Fruit fly (Drosophila melanogaster) whole organism, embryonic: Measurements from ENCODE around the gene CG9920.

Experiments used
- ATbp ChIP-seq: fragments of 200-800 bp; sonication (Bioruptor generic); optimal IDR thresholded peaks from 2 replicates; lab custom pipeline; 2017; ENCODE audit warnings: missing biosample characterization, mild to moderate bottlenecking, missing genetic modification characterization, missing genetic modification reagents
- CG10321 ChIP-seq: fragments of 200-800 bp; sonication (Bioruptor generic); IDR thresholded peaks from 2 replicates; pipeline ENCODE4 v1.3.6; 2022; ENCODE audit warnings: missing biosample characterization, missing genetic modification characterization
- CG10979 ChIP-seq: fragments of 200-800 bp; sonication (Bioruptor generic); optimal IDR thresholded peaks from 2 replicates; lab custom pipeline; 2018; ENCODE audit warnings: missing biosample characterization, mild to moderate bottlenecking, missing genetic modification characterization, moderate library complexity
- CG11398 ChIP-seq: fragments of 200-800 bp; sonication (Bioruptor generic); optimal IDR thresholded peaks from 2 replicates; lab custom pipeline; 2016; ENCODE audit warnings: missing biosample characterization, missing genetic modification characterization
- CG12391 ChIP-seq: fragments of 200-800 bp; sonication (Bioruptor generic); optimal IDR thresholded peaks from 3 replicates; lab custom pipeline; 2018; ENCODE audit warnings: missing biosample characterization, mild to moderate bottlenecking, missing genetic modification characterization, moderate library complexity
- CG13424 ChIP-seq: fragments of 200-800 bp; sonication (Bioruptor generic); optimal IDR thresholded peaks from 2 replicates; lab custom pipeline; 2019; ENCODE audit warnings: missing biosample characterization, mild to moderate bottlenecking, missing genetic modification characterization, moderate library complexity
- CG15514 ChIP-seq: fragments of 200-800 bp; sonication (Bioruptor generic); optimal IDR thresholded peaks from 3 replicates; lab custom pipeline; 2017; ENCODE audit warnings: missing biosample characterization, missing genetic modification characterization, mild to moderate bottlenecking, moderate library complexity, missing genetic modification reagents
- CG15601 ChIP-seq: fragments of 200-800 bp; sonication (Bioruptor generic); optimal IDR thresholded peaks from 3 replicates; lab custom pipeline; 2019; ENCODE audit warnings: missing biosample characterization, mild to moderate bottlenecking, missing genetic modification characterization, moderate library complexity
- CG18599 ChIP-seq: fragments of 200-800 bp; sonication (Bioruptor generic); optimal IDR thresholded peaks from 3 replicates; lab custom pipeline; 2017; ENCODE audit warnings: missing biosample characterization, missing genetic modification characterization, mild to moderate bottlenecking, moderate library complexity, missing genetic modification reagents
- CG18764 ChIP-seq: fragments of 200-800 bp; sonication (Bioruptor generic); optimal IDR thresholded peaks from 3 replicates; lab custom pipeline; 2016; ENCODE audit warnings: missing biosample characterization, missing genetic modification characterization
- CG30403 ChIP-seq: fragments of 200-800 bp; sonication (Bioruptor generic); optimal IDR thresholded peaks from 3 replicates; lab custom pipeline; 2016; ENCODE audit warnings: missing biosample characterization, missing genetic modification characterization
- CG3065 ChIP-seq: fragments of 200-800 bp; sonication (Bioruptor generic); optimal IDR thresholded peaks from 2 replicates; lab custom pipeline; 2016; ENCODE audit warnings: missing biosample characterization, missing genetic modification characterization
- CG32772 ChIP-seq: fragments of 200-800 bp; sonication (Bioruptor generic); IDR thresholded peaks from 2 replicates; pipeline ENCODE4 v1.3.6; 2022; ENCODE audit warnings: missing biosample characterization, missing genetic modification characterization
- CG3281 ChIP-seq: fragments of 200-800 bp; sonication (Bioruptor generic); optimal IDR thresholded peaks from 3 replicates; lab custom pipeline; 2017; ENCODE audit warnings: missing biosample characterization, mild to moderate bottlenecking, missing genetic modification characterization
- CG3838 ChIP-seq: fragments of 200-800 bp; sonication (Bioruptor generic); optimal IDR thresholded peaks from 3 replicates; lab custom pipeline; 2016; ENCODE audit warnings: missing biosample characterization, missing genetic modification characterization
- CG4328 ChIP-seq: fragments of 200-800 bp; sonication (Bioruptor generic); optimal IDR thresholded peaks from 3 replicates; lab custom pipeline; 2017; ENCODE audit warnings: missing biosample characterization, missing genetic modification reagents, missing genetic modification characterization
- CG4404 ChIP-seq: fragments of 200-800 bp; sonication (Bioruptor generic); IDR thresholded peaks from 2 replicates; pipeline ENCODE4 v1.3.6; 2022; ENCODE audit warnings: missing biosample characterization, missing genetic modification characterization
- CG7786 ChIP-seq: fragments of 200-800 bp; sonication (Bioruptor generic); optimal IDR thresholded peaks from 2 replicates; lab custom pipeline; 2016; ENCODE audit warnings: missing biosample characterization, missing genetic modification characterization
- CG9797 ChIP-seq: fragments of 200-800 bp; sonication (Bioruptor generic); optimal IDR thresholded peaks from 3 replicates; lab custom pipeline; 2018; ENCODE audit warnings: missing biosample characterization, mild to moderate bottlenecking, missing genetic modification characterization
- Dip3 ChIP-seq: fragments of 200-800 bp; sonication (Bioruptor generic); optimal IDR thresholded peaks from 3 replicates; lab custom pipeline; 2016; ENCODE audit warnings: missing biosample characterization, missing genetic modification characterization
- Elba2 ChIP-seq: fragments of 200-800 bp; sonication (Bioruptor generic); optimal IDR thresholded peaks from 3 replicates; lab custom pipeline; 2016; ENCODE audit warnings: missing biosample characterization, missing genetic modification characterization
- Fer1 ChIP-seq: fragments of 200-800 bp; sonication (Bioruptor generic); optimal IDR thresholded peaks from 2 replicates; lab custom pipeline; 2017; ENCODE audit warnings: missing biosample characterization, mild to moderate bottlenecking, missing genetic modification characterization
- Fer2 ChIP-seq: fragments of 200-800 bp; sonication (Bioruptor generic); optimal IDR thresholded peaks from 2 replicates; lab custom pipeline; 2018; ENCODE audit warnings: missing biosample characterization, mild to moderate bottlenecking, missing genetic modification characterization, moderate library complexity
- HLH4C ChIP-seq: fragments of 200-800 bp; sonication (Bioruptor generic); IDR thresholded peaks from 3 replicates; pipeline ENCODE4 v1.3.6; 2022; ENCODE audit warnings: missing biosample characterization, missing genetic modification characterization; ENCODE audit not compliant: partially characterized antibody
- Hey ChIP-seq: fragments of 200-800 bp; sonication (Bioruptor generic); optimal IDR thresholded peaks from 3 replicates; lab custom pipeline; 2018; ENCODE audit warnings: missing biosample characterization, mild to moderate bottlenecking, missing genetic modification characterization
- Max ChIP-seq: fragments of 200-800 bp; sonication (Bioruptor generic); optimal IDR thresholded peaks from 2 replicates; lab custom pipeline; 2016; ENCODE audit warnings: missing biosample characterization, mild to moderate bottlenecking, missing genetic modification characterization
- Med ChIP-seq: fragments of 200-800 bp; sonication (Bioruptor generic); peaks from one replicate; lab custom pipeline; 2016; ENCODE audit warnings: missing biosample characterization, missing genetic modification characterization, mild to moderate bottlenecking, inconsistent platforms, moderate library complexity
- Oaz ChIP-seq: fragments of 200-800 bp; sonication (Bioruptor generic); IDR thresholded peaks from 2 replicates; pipeline ENCODE4 v1.3.6; 2022; ENCODE audit warnings: missing biosample characterization, missing genetic modification characterization
- Optix ChIP-seq: fragments of 200-800 bp; sonication (Bioruptor generic); IDR thresholded peaks from 3 replicates; pipeline ENCODE4 v1.3.6; 2022; ENCODE audit warnings: missing biosample characterization, missing genetic modification characterization
- PHDP ChIP-seq: fragments of 200-800 bp; sonication (Bioruptor generic); optimal IDR thresholded peaks from 3 replicates; lab custom pipeline; 2018; ENCODE audit warnings: missing biosample characterization, mild to moderate bottlenecking, missing genetic modification characterization, moderate library complexity
- Poxn ChIP-seq: fragments of 200-800 bp; sonication (Bioruptor generic); IDR thresholded peaks from 2 replicates; pipeline ENCODE4 v1.3.6; 2022; ENCODE audit warnings: missing biosample characterization, missing genetic modification characterization
- Ptx1 ChIP-seq: fragments of 200-800 bp; sonication (Bioruptor generic); IDR thresholded peaks from 2 replicates; pipeline ENCODE4 v1.3.6; 2022; ENCODE audit warnings: missing biosample characterization, missing genetic modification characterization
- Sin3A ChIP-seq: fragments of >200 bp; optimal IDR thresholded peaks from 2 replicates; lab custom pipeline; 2018
- Ssrp ChIP-seq: fragments of 200-800 bp; sonication (Bioruptor generic); optimal IDR thresholded peaks from 2 replicates; lab custom pipeline; 2018; ENCODE audit warnings: missing biosample characterization, mild to moderate bottlenecking, missing genetic modification characterization, moderate library complexity
- Tbp ChIP-seq: fragments of >200 bp; optimal IDR thresholded peaks from 2 replicates; lab custom pipeline; 2018; ENCODE audit warnings: missing biosample characterization, missing genetic modification characterization
- danr ChIP-seq: fragments of 200-800 bp; sonication (Bioruptor generic); IDR thresholded peaks from 2 replicates; pipeline ENCODE4 v1.3.6; 2022; ENCODE audit warnings: missing biosample characterization, missing genetic modification characterization
- ewg ChIP-seq: fragments of 200-800 bp; sonication (Bioruptor generic); optimal IDR thresholded peaks from 3 replicates; lab custom pipeline; 2017; ENCODE audit warnings: mild to moderate bottlenecking, missing biosample characterization, missing genetic modification reagents, missing genetic modification characterization
- gce ChIP-seq: fragments of 200-800 bp; sonication (Bioruptor generic); IDR thresholded peaks from 3 replicates; pipeline ENCODE4 v1.3.6; 2022; ENCODE audit warnings: missing biosample characterization, missing genetic modification characterization
- luna ChIP-seq: fragments of 200-800 bp; sonication (Bioruptor generic); optimal IDR thresholded peaks from 2 replicates; lab custom pipeline; 2016; ENCODE audit warnings: missing biosample characterization, missing genetic modification characterization
- pzg ChIP-seq: fragments of 200-800 bp; sonication (Bioruptor generic); optimal IDR thresholded peaks from 3 replicates; lab custom pipeline; 2018; ENCODE audit warnings: missing biosample characterization, mild to moderate bottlenecking, missing genetic modification characterization, moderate library complexity
- run ChIP-seq: fragments of 200-800 bp; sonication (Bioruptor generic); optimal IDR thresholded peaks from 3 replicates; lab custom pipeline; 2018; ENCODE audit warnings: missing biosample characterization, mild to moderate bottlenecking, missing genetic modification characterization
- sima ChIP-seq: fragments of 200-800 bp; sonication (Bioruptor generic); optimal IDR thresholded peaks from 2 replicates; lab custom pipeline; 2016; ENCODE audit warnings: missing biosample characterization, missing genetic modification characterization
- sisA ChIP-seq: fragments of 200-800 bp; sonication (Bioruptor generic); IDR thresholded peaks from 2 replicates; pipeline ENCODE4 v1.3.6; 2022; ENCODE audit warnings: missing biosample characterization, missing genetic modification characterization
- slbo ChIP-seq: fragments of 200-800 bp; sonication (Bioruptor generic); IDR thresholded peaks from 2 replicates; pipeline ENCODE4 v1.3.6; 2022; ENCODE audit warnings: missing biosample characterization, missing genetic modification characterization
- slou ChIP-seq: fragments of 200-800 bp; sonication (Bioruptor generic); optimal IDR thresholded peaks from 3 replicates; lab custom pipeline; 2016; ENCODE audit warnings: missing biosample characterization, missing genetic modification characterization
- so ChIP-seq: fragments of 200-800 bp; sonication (Bioruptor generic); IDR thresholded peaks from 3 replicates; pipeline ENCODE4 v1.3.6; 2022; ENCODE audit warnings: missing biosample characterization, missing genetic modification characterization
- ssp ChIP-seq: fragments of 200-800 bp; sonication (Bioruptor generic); IDR thresholded peaks from 2 replicates; pipeline ENCODE4 v1.3.6; 2022; ENCODE audit warnings: missing biosample characterization, missing genetic modification characterization
- usp ChIP-seq: fragments of >200 bp; optimal IDR thresholded peaks from 2 replicates; lab custom pipeline; 2017; ENCODE audit warnings: missing biosample characterization, missing genetic modification characterization
- vfl ChIP-seq: fragments of 200-800 bp; sonication (Bioruptor generic); optimal IDR thresholded peaks from 2 replicates; lab custom pipeline; 2016; ENCODE audit warnings: missing biosample characterization, missing genetic modification characterization
- vvl ChIP-seq: fragments of 200-800 bp; sonication (Bioruptor generic); IDR thresholded peaks from 2 replicates; pipeline ENCODE4 v1.3.6; 2022; ENCODE audit warnings: missing biosample characterization, missing genetic modification characterization
- wdn ChIP-seq: fragments of 200-800 bp; sonication (Bioruptor generic); IDR thresholded peaks from 2 replicates; pipeline ENCODE4 v1.3.6; 2022; ENCODE audit warnings: missing biosample characterization, missing genetic modification characterization

The CG9920 gene

dm6 chr3R:14125479-14126121 is 27.7 kb upstream of the CG9920 start, which contains the start of the genes 140up and Polr2B (continued):
- TF ChIP-seq wdn (GFP tag; lab: Robert Waterston, UW), result peak; percentile 93
- TF ChIP-seq CG18599 (GFP tag; lab: Kevin White, UChicago), result peak; percentile 95
- TF ChIP-seq vfl (GFP tag; lab: Kevin White, UChicago), result peak; percentile 78
- peak; percentile 81 for TF ChIP-seq ATbp (GFP tag; lab: Kevin White, UChicago)
- TF ChIP-seq Elba2 (GFP tag; lab: Kevin White, UChicago), result peak; percentile 70
- TF ChIP-seq Fer1 (GFP tag; lab: Kevin White, UChicago), result peak; percentile 90
- no peak for TF ChIP-seq CG15601 (tag; lab: Kevin White, UChicago)
- TF ChIP-seq Sin3A, result peak; percentile 29
- peak; percentile 89 for TF ChIP-seq Max (GFP tag; lab: Kevin White, UChicago)
- no peak; the same call in 1 of the 3 replicates for TF ChIP-seq Optix (GFP tag; lab: Robert Waterston, UW)
- peak; percentile 80 for TF ChIP-seq Poxn (GFP tag; lab: Robert Waterston, UW)
- TF ChIP-seq Hey (tag; lab: Kevin White, UChicago), result no peak
- peak; percentile 92 for TF ChIP-seq CG3281 (GFP tag; lab: Kevin White, UChicago)
- no peak for TF ChIP-seq sima
- TF ChIP-seq luna (GFP tag; lab: Kevin White, UChicago), result no peak
- TF ChIP-seq CG13424 (tag; lab: Kevin White, UChicago), result peak; percentile 95
- TF ChIP-seq Dip3 (GFP tag; lab: Kevin White, UChicago), result peak; percentile 83
- peak; percentile 89 for TF ChIP-seq ssp
- no peak for TF ChIP-seq usp (GFP tag; lab: Kevin White, UChicago)
- peak; percentile 95 for TF ChIP-seq Ssrp (tag; lab: Kevin White, UChicago)
- TF ChIP-seq CG11398 (GFP tag; lab: Kevin White, UChicago), result peak; percentile 49
- peak; percentile 97 for TF ChIP-seq CG12391 (tag; lab: Kevin White, UChicago)
- no peak for TF ChIP-seq Tbp (GFP tag; lab: Kevin White, UChicago)
- TF ChIP-seq CG9797 (GFP tag; lab: Kevin White, UChicago), result peak; percentile 9
- TF ChIP-seq CG15514, result peak; percentile 82
- peak; percentile 92 for TF ChIP-seq CG4328 (GFP tag; lab: Kevin White, UChicago)
- TF ChIP-seq slbo (GFP tag; lab: Robert Waterston, UW), result peak; percentile 97
- TF ChIP-seq CG3838 (GFP tag; lab: Kevin White, UChicago), result peak; percentile 50
- peak; percentile 91 for TF ChIP-seq CG18764 (GFP tag; lab: Kevin White, UChicago)
- TF ChIP-seq Med (GFP tag; lab: Kevin White, UChicago), result peak; percentile 96
- peak; percentile 77 for TF ChIP-seq CG7786 (GFP tag; lab: Kevin White, UChicago)
- peak; percentile 92 for TF ChIP-seq CG3065
- peak; percentile 91 for TF ChIP-seq CG4404 (GFP tag; lab: Robert Waterston, UW)
- peak; percentile 63 for TF ChIP-seq run
- peak; percentile 90 for TF ChIP-seq so (GFP tag; lab: Robert Waterston, UW)
- TF ChIP-seq HLH4C, result no peak
- peak; percentile 97 for TF ChIP-seq CG30403 (GFP tag; lab: Kevin White, UChicago)
- peak; percentile 43 for TF ChIP-seq pzg (GFP tag; lab: Kevin White, UChicago)
- TF ChIP-seq PHDP (tag; lab: Kevin White, UChicago), result peak; percentile 95
- TF ChIP-seq CG10321 (GFP tag; lab: Robert Waterston, UW), result peak; percentile 48
- TF ChIP-seq sisA (GFP tag; lab: Robert Waterston, UW), result peak; percentile 93
- TF ChIP-seq ewg (GFP tag; lab: Kevin White, UChicago), result peak; percentile 81
- peak; percentile 63; the same call in 2 of the 3 replicates for TF ChIP-seq gce (GFP tag; lab: Robert Waterston, UW)
- TF ChIP-seq slou, result peak; percentile 86
- TF ChIP-seq danr (GFP tag; lab: Robert Waterston, UW), result peak; percentile 84
- peak; percentile 97 for TF ChIP-seq Ptx1 (GFP tag; lab: Robert Waterston, UW)
- peak; percentile 90 for TF ChIP-seq CG10979 (tag; lab: Kevin White, UChicago)
- peak; percentile 93 for TF ChIP-seq CG32772 (GFP tag; lab: Robert Waterston, UW)
- TF ChIP-seq Oaz, result peak; percentile 63
- TF ChIP-seq vvl (GFP tag; lab: Robert Waterston, UW), result peak; percentile 96
- TF ChIP-seq Fer2, result peak; percentile 92
